Fruit fly (Drosophila melanogaster): ENCODE results near the gene CG7840.

Gene CG7840

dm6 chr2L:8277561-8278201, 27.7 kb upstream of the CG7840 start (continued):
- TF ChIP-seq CG12299 (tag; optimal IDR thresholded peaks at IDR 0.05) (peak; percentile 97), Gug (GFP tag; IDR thresholded peaks at IDR 0.05) (peak; percentile 90), org-1 (GFP tag; optimal IDR thresholded peaks at IDR 0.05) (peak; percentile 94), CG3163 (GFP tag; optimal IDR thresholded peaks at IDR 0.05) (peak; percentile 91), CG34376 (GFP tag; optimal IDR thresholded peaks at IDR 0.05) (peak; percentile 73), grau (tag; optimal IDR thresholded peaks at IDR 0.05) (peak; percentile 93), run (tag; optimal IDR thresholded peaks at IDR 0.05) (peak; percentile 97), CG1529 (GFP tag; optimal IDR thresholded peaks at IDR 0.05) (peak; percentile 98), pros (GFP tag; optimal IDR thresholded peaks at IDR 0.05) (peak; percentile 78), CG1233 (GFP tag; optimal IDR thresholded peaks at IDR 0.05) (peak; percentile 96), Bgb (GFP tag; IDR thresholded peaks at IDR 0.05; ENCODE audit: partially characterized antibody) (no peak), tin (GFP tag; optimal IDR thresholded peaks at IDR 0.05) (peak; percentile 99), CG2712 (tag; optimal IDR thresholded peaks at IDR 0.05) (peak; percentile 98), wek (GFP tag; optimal IDR thresholded peaks at IDR 0.05) (peak; percentile 71), p53 (GFP tag; optimal IDR thresholded peaks at IDR 0.05) (no peak), CG3726 (GFP tag; IDR thresholded peaks at IDR 0.05) (peak; percentile 98), abd-A (tag; optimal IDR thresholded peaks at IDR 0.05) (peak; percentile 69), Jarid2 (GFP tag; optimal IDR thresholded peaks at IDR 0.05) (peak; percentile 88), Max (GFP tag; optimal IDR thresholded peaks at IDR 0.05) (peak; percentile 98), CG9437 (GFP tag; optimal IDR thresholded peaks at IDR 0.05) (peak; percentile 93), lola (GFP tag; optimal IDR thresholded peaks at IDR 0.05) (peak in 1 of 3 experiments; percentile 97), CG6254 (GFP tag; optimal IDR thresholded peaks at IDR 0.05) (peak; percentile 96), CG17186 (GFP tag; optimal IDR thresholded peaks at IDR 0.05) (peak; percentile 81), sim (GFP tag; IDR thresholded peaks at IDR 0.05) (peak; percentile 99), CG8924 (tag; optimal IDR thresholded peaks at IDR 0.05) (peak; percentile 96), CG15011 (GFP tag; optimal IDR thresholded peaks at IDR 0.05) (peak; percentile 94), repo (GFP tag; optimal IDR thresholded peaks at IDR 0.05) (peak; percentile 83), MESR4 (GFP tag; optimal IDR thresholded peaks at IDR 0.05) (peak; percentile 57), Mrtf (GFP tag; IDR thresholded peaks at IDR 0.05) (peak; percentile 96), CG10543 (GFP tag; optimal IDR thresholded peaks at IDR 0.05) (peak; percentile 67), ems (GFP tag; optimal IDR thresholded peaks at IDR 0.05) (peak; percentile 96), CG15696 (tag; optimal IDR thresholded peaks at IDR 0.05) (peak; percentile 98), CG16813 (GFP tag; IDR thresholded peaks at IDR 0.05; ENCODE audit: partially characterized antibody) (no peak), CG9215 (GFP tag; IDR thresholded peaks at IDR 0.05) (peak; percentile 93), tx (GFP tag; optimal IDR thresholded peaks at IDR 0.05) (peak; percentile 79), seq (GFP tag; IDR thresholded peaks at IDR 0.05) (peak; percentile 98), CG18262 (tag; optimal IDR thresholded peaks at IDR 0.05) (peak; percentile 97), CG12391 (tag; optimal IDR thresholded peaks at IDR 0.05) (peak; percentile 99), sqz (GFP tag; optimal IDR thresholded peaks at IDR 0.05) (peak; percentile 98), CG3407 (GFP tag; optimal IDR thresholded peaks at IDR 0.05) (peak; percentile 98), CG14441 (GFP tag; IDR thresholded peaks at IDR 0.05) (peak; percentile 98), B-H2 (GFP tag; optimal IDR thresholded peaks at IDR 0.05) (peak; percentile 78), wor (GFP tag; IDR thresholded peaks at IDR 0.05) (peak; percentile 97), amos (GFP tag; IDR thresholded peaks at IDR 0.05; ENCODE audit: partially characterized antibody) (peak; percentile 28; the same call in 1 of the 2 replicates), gro (GFP tag; optimal IDR thresholded peaks at IDR 0.05) (peak; percentile 79), fd64A (GFP tag; optimal IDR thresholded peaks at IDR 0.05) (peak; percentile 93), Trl (optimal IDR thresholded peaks at IDR 0.05) (peak; percentile 88), Trl (GFP tag; optimal IDR thresholded peaks at IDR 0.05) (peak; percentile 58), H2.0 (GFP tag; IDR thresholded peaks at IDR 0.05) (peak; percentile 98), slp2 (GFP tag; optimal IDR thresholded peaks at IDR 0.05) (peak; percentile 84)

Measured in whole organism, embryonic.